Worm (Caenorhabditis elegans): ENCODE data around the gene igeg-2.

The igeg-2 gene

ce11 chrX:11471893-11472292, 25.5 kb upstream of the igeg-2 start (continued):
- TF ChIP-seq R02D3.7 (tag; optimal IDR thresholded peaks at IDR 0.05) (no peak), nhr-21 (tag; optimal IDR thresholded peaks at IDR 0.05) (peak; percentile 34), ztf-11 (tag; optimal IDR thresholded peaks at IDR 0.05) (no peak), alr-1 (tag; optimal IDR thresholded peaks at IDR 0.05) (no peak)

- TF ChIP-seq ztf-11 (tag; optimal IDR thresholded peaks at IDR 0.05) (no peak), sma-9 (GFP tag; optimal IDR thresholded peaks at IDR 0.05) (peak; percentile 35), sma-9 (tag; optimal IDR thresholded peaks at IDR 0.05) (no peak), ama-1 (optimal IDR thresholded peaks at IDR 0.05) (no peak), sma-3 (GFP tag; optimal IDR thresholded peaks at IDR 0.05) (peak; percentile 63), lin-11 (tag; optimal IDR thresholded peaks at IDR 0.05) (no peak), lsy-2 (tag; optimal IDR thresholded peaks at IDR 0.05) (no peak), nhr-77 (tag; optimal IDR thresholded peaks at IDR 0.05) (no peak), ZK546.5 (tag; optimal IDR thresholded peaks at IDR 0.05) (no peak), R02D3.7 (tag; optimal IDR thresholded peaks at IDR 0.05) (no peak)
These were observed 25.0 kb upstream of the igeg-2 start for ce11 chrX:11471409-11471808.

- TF ChIP-seq blmp-1 (tag; optimal IDR thresholded peaks at IDR 0.05; ENCODE audit: insufficient read depth) = no peak
- TF ChIP-seq unc-39 (tag; optimal IDR thresholded peaks at IDR 0.05) = no peak
- no peak for TF ChIP-seq alr-1 (tag; optimal IDR thresholded peaks at IDR 0.05)
- peak; percentile 14 for TF ChIP-seq F13H6.1 (tag; optimal IDR thresholded peaks at IDR 0.05)
- peak; percentile 10 for TF ChIP-seq fos-1 (tag; optimal IDR thresholded peaks at IDR 0.05)
- TF ChIP-seq crh-2 (tag; optimal IDR thresholded peaks at IDR 0.05) = peak; percentile 56
- peak; percentile 43 for TF ChIP-seq C34F6.9 (tag; optimal IDR thresholded peaks at IDR 0.05)
- peak; percentile 39 for TF ChIP-seq nhr-129 (tag; optimal IDR thresholded peaks at IDR 0.05)
- no peak for TF ChIP-seq nhr-25 (tag; optimal IDR thresholded peaks at IDR 0.05)
- TF ChIP-seq dmd-4 (tag; optimal IDR thresholded peaks at IDR 0.05) = no peak
- no peak for TF ChIP-seq nhr-237 (tag; optimal IDR thresholded peaks at IDR 0.05)
- no peak for TF ChIP-seq ceh-82 (tag; optimal IDR thresholded peaks at IDR 0.05)
- no peak for TF ChIP-seq sma-9 (GFP tag; optimal IDR thresholded peaks at IDR 0.05)
- TF ChIP-seq sma-9 (tag; optimal IDR thresholded peaks at IDR 0.05) = no peak
- TF ChIP-seq nhr-6 (tag; optimal IDR thresholded peaks at IDR 0.05) = peak; percentile 10
- no peak for TF ChIP-seq ama-1 (optimal IDR thresholded peaks at IDR 0.05)
- TF ChIP-seq mdl-1 (tag; optimal IDR thresholded peaks at IDR 0.05) = peak in 1 of 2 experiments; percentile 39
- TF ChIP-seq Y55F3AM.14 (GFP tag; optimal IDR thresholded peaks at IDR 0.05) = peak; percentile 66
- no peak for TF ChIP-seq lin-13 (GFP tag; optimal IDR thresholded peaks at IDR 0.05)
These were observed 23.2 kb upstream of the igeg-2 start for ce11 chrX:11469600-11469999.

- TF ChIP-seq F13H6.1 (tag; optimal IDR thresholded peaks at IDR 0.05) (peak; percentile 13), snpc-4 (tag; optimal IDR thresholded peaks at IDR 0.05) (peak; percentile 15), sma-9 (GFP tag; optimal IDR thresholded peaks at IDR 0.05) (no peak), sma-9 (tag; optimal IDR thresholded peaks at IDR 0.05) (no peak), ztf-4 (tag; optimal IDR thresholded peaks at IDR 0.05) (peak; percentile 25)
These were observed 22.4 kb upstream of the igeg-2 start for ce11 chrX:11468814-11469213.

ce11 chrX:11467320-11467732, 20.9 kb upstream of the igeg-2 start:
- TF ChIP-seq ama-1 (optimal IDR thresholded peaks at IDR 0.05) (peak; percentile 26), gmeb-1 (tag; optimal IDR thresholded peaks at IDR 0.05) (no peak), sem-4 (tag; optimal IDR thresholded peaks at IDR 0.05) (peak; percentile 84), lsy-2 (tag; optimal IDR thresholded peaks at IDR 0.05) (peak; percentile 41 to 70), mbf-1 (tag; optimal IDR thresholded peaks at IDR 0.05) (no peak), ceh-82 (tag; optimal IDR thresholded peaks at IDR 0.05) (peak; percentile 38), F13H6.1 (tag; optimal IDR thresholded peaks at IDR 0.05) (peak; percentile 90), alr-1 (tag; optimal IDR thresholded peaks at IDR 0.05) (no peak), lin-11 (tag; optimal IDR thresholded peaks at IDR 0.05) (peak; percentile 69), C34F6.9 (tag; optimal IDR thresholded peaks at IDR 0.05) (peak; percentile 89), snpc-4 (tag; optimal IDR thresholded peaks at IDR 0.05) (peak; percentile 16), ztf-4 (tag; optimal IDR thresholded peaks at IDR 0.05) (peak; percentile 80), lin-13 (GFP tag; optimal IDR thresholded peaks at IDR 0.05) (peak; percentile 43), fos-1 (tag; optimal IDR thresholded peaks at IDR 0.05) (peak; percentile 33), blmp-1 (tag; optimal IDR thresholded peaks at IDR 0.05; ENCODE audit: insufficient read depth) (no peak), nhr-129 (tag; optimal IDR thresholded peaks at IDR 0.05) (peak; percentile 94), egl-27 (tag; optimal IDR thresholded peaks at IDR 0.05) (peak; percentile 54), crh-2 (tag; optimal IDR thresholded peaks at IDR 0.05) (peak; percentile 82), nhr-25 (tag; optimal IDR thresholded peaks at IDR 0.05) (no peak), zag-1 (tag; optimal IDR thresholded peaks at IDR 0.05) (peak; percentile 87), sma-9 (GFP tag; optimal IDR thresholded peaks at IDR 0.05) (peak; percentile 71), sma-9 (tag; optimal IDR thresholded peaks at IDR 0.05) (no peak), unc-55 (GFP tag; optimal IDR thresholded peaks at IDR 0.05) (peak; percentile 80), aly-2 (tag; optimal IDR thresholded peaks at IDR 0.05) (no peak), nhr-6 (tag; optimal IDR thresholded peaks at IDR 0.05) (peak; percentile 69), mdl-1 (tag; optimal IDR thresholded peaks at IDR 0.05) (peak; percentile 41 to 88), R02D3.7 (tag; optimal IDR thresholded peaks at IDR 0.05) (no peak), nhr-21 (tag; optimal IDR thresholded peaks at IDR 0.05) (peak; percentile 16), Y55F3AM.14 (GFP tag; optimal IDR thresholded peaks at IDR 0.05) (peak; percentile 86)

All from whole organism, L2 larva.